Worm (Caenorhabditis elegans): ENCODE measurements around the gene frpr-17.

The frpr-17 gene

ce11 chrX:14399035-14399434 lies 6.9 kb upstream of the frpr-17 start:
- no peak for TF ChIP-seq mxl-3 (GFP tag; optimal IDR thresholded peaks at IDR 0.05)
- TF ChIP-seq nhr-237 (tag; optimal IDR thresholded peaks at IDR 0.05) = no peak
- no peak for TF ChIP-seq gei-8 (GFP tag; optimal IDR thresholded peaks at IDR 0.05)
- no peak for TF ChIP-seq ZK337.2 (GFP tag; IDR thresholded peaks at IDR 0.05)
- no peak for TF ChIP-seq unc-39 (tag; optimal IDR thresholded peaks at IDR 0.05)
- TF ChIP-seq aly-2 (tag; optimal IDR thresholded peaks at IDR 0.05) = no peak
- peak in 1 of 2 experiments; percentile 84 for TF ChIP-seq unc-62 (GFP tag; optimal IDR thresholded peaks at IDR 0.05 in 1 of 2)
- no peak for TF ChIP-seq unc-62 (tag; optimal IDR thresholded peaks at IDR 0.05)

DNA sequence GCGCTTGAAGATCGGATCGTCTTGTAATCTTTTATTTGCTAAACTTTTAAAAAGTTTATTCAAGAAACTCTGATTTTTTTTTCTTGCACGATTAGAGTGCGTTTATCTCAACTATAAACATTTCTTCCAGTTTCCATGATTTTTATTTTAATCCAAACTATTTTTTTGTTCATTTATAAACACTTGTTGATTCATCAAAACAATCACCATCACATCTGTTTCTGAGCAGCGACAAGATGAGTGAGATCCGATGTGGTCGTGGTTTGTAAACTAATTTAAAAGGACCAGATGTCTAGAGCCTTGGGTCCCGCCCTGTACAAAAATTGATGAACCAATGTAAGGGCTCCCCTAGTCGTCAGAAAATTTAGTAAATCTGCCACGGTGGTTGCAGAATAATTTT lies 4.7 kb upstream of the frpr-17 start:
- TF ChIP-seq attf-4 (tag; optimal IDR thresholded peaks at IDR 0.05) (no peak), aha-1 (tag) (peak; percentile 95)

DNA sequence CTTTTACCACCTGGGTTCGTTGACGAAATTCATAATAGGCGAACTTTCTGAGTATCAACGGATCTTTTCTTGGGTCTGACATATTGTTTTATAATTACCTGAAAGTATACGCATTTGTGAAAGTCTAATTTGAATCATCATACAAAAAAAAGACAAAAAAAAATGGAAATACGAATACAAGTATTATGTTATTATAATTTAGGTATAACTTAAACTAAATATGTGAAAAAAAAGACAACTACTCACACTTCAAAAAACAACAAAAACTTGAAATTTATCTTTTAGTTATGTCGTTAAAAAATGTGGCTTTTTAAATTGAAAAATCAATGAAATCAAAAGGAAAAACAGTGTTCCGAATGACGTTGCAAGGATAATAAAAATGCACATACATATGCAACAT lies 6.9 kb downstream of the frpr-17 start, which contains the start of gene fbxa-179:
TSS of gene fbxa-179 (minus strand) at position 101 of the 400 bp plus-strand sequence.
- no peak for TF ChIP-seq lin-1 (GFP tag; IDR thresholded peaks at IDR 0.05)
- TF ChIP-seq zfp-2 (tag; optimal IDR thresholded peaks at IDR 0.05) = no peak
- TF ChIP-seq unc-62 (GFP tag; optimal IDR thresholded peaks at IDR 0.05 in 1 of 2) = no peak
- no peak for TF ChIP-seq unc-62 (tag; optimal IDR thresholded peaks at IDR 0.05)
- TF ChIP-seq dmd-6 (GFP tag; IDR thresholded peaks at IDR 0.05) = no peak
- no peak for TF ChIP-seq mep-1 (tag; optimal IDR thresholded peaks at IDR 0.05)
- no peak for TF ChIP-seq T20F7.1 (GFP tag; optimal IDR thresholded peaks at IDR 0.05)
- no peak for TF ChIP-seq nhr-76 (tag; optimal IDR thresholded peaks at IDR 0.05)
- no peak for TF ChIP-seq T26A8.4 (GFP tag; IDR thresholded peaks at IDR 0.05)
- TF ChIP-seq daf-8 (GFP tag; IDR thresholded peaks at IDR 0.05) = no peak
- no peak for TF ChIP-seq php-3 (GFP tag; IDR thresholded peaks at IDR 0.05)
- TF ChIP-seq ZK546.5 (tag; optimal IDR thresholded peaks at IDR 0.05) = no peak

DNA sequence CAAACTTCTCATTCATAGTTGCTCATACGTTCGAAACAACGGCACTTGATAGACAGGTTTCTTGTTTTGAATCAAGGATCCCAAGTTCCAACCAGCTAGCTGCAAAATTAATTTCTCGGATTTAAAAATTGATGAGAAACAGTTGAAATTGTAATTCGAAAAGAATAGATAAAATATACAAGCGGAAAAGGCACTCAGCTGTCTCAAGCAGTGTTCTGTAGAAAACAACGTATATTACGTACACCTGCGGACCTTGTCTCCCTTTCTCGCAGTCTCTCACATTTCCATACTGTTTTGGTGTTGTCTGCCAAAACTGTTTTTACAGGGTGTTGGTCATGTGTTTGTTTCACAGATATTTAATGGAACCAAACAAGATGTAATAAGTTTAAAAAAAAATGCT lies 9.7 kb downstream of the frpr-17 start, which contains the start of gene F23D12.10:
TSS of gene F23D12.10 (minus strand) at position 101 of the 400 bp plus-strand sequence.
- TF ChIP-seq hlh-30 (tag; optimal IDR thresholded peaks at IDR 0.05; ENCODE audit: insufficient read depth) (no peak), nhr-237 (tag; optimal IDR thresholded peaks at IDR 0.05) (no peak), ceh-82 (tag; optimal IDR thresholded peaks at IDR 0.05) (no peak), zip-2 (tag; optimal IDR thresholded peaks at IDR 0.05) (no peak), duxl-1 (tag; optimal IDR thresholded peaks at IDR 0.05; ENCODE audit: poor library complexity) (no peak), skn-1 (tag; optimal IDR thresholded peaks at IDR 0.05) (no peak), mxl-2 (GFP tag; conservative IDR thresholded peaks at IDR 0.05) (no peak), lin-13 (GFP tag; optimal IDR thresholded peaks at IDR 0.05) (no peak), nhr-25 (tag; optimal IDR thresholded peaks at IDR 0.05; ENCODE audit: borderline replicate concordance, insufficient read depth) (no peak), Y48G9A.11 (GFP tag; IDR thresholded peaks at IDR 0.05) (no peak), vab-7 (GFP tag; IDR thresholded peaks at IDR 0.05) (no peak), dmd-8 (GFP tag; IDR thresholded peaks at IDR 0.05) (no peak), aha-1 (tag) (no peak), F44E2.7 (GFP tag; IDR thresholded peaks at IDR 0.05) (no peak), set-16 (GFP tag; IDR thresholded peaks at IDR 0.05) (no peak), mxl-3 (GFP tag; optimal IDR thresholded peaks at IDR 0.05) (no peak), mes-2 (tag; optimal IDR thresholded peaks at IDR 0.05; ENCODE audit: poor library complexity, severe bottlenecking) (no peak)

DNA sequence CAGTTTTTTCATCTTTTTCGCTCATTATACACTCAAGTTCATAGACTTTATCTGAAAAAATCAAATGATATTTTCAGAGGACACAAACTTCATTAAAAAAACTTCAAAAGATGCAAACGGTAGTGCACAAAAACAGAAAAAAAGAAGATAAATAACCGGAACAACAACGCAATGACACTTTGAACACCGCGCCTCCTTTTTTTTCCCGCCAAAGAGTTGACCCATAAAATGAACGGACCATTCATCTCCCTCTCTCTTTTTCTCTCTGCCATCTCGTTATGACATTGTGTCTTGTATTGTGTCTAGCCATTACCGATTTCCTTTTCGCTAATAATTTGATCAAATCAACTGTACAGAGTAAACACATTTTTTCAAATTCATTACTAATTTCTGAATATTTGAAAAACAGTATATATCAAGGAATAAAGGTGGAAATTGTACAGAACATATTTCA lies 15.6 kb downstream of the frpr-17 start, which contains the start of gene F23D12.2:
TSS of gene F23D12.2 (minus strand) at position 51 of the 454 bp plus-strand sequence.
- TF ChIP-seq madf-9 (GFP tag; conservative IDR thresholded peaks at IDR 0.05) (no peak), tra-1 (GFP tag; IDR thresholded peaks at IDR 0.05) (no peak), unc-62 (GFP tag; optimal IDR thresholded peaks at IDR 0.05 in 1 of 2) (peak in 1 of 2 experiments; percentile 62), unc-62 (tag; optimal IDR thresholded peaks at IDR 0.05) (no peak), zfp-3 (GFP tag; conservative IDR thresholded peaks at IDR 0.05) (no peak)

All from whole organism, L4 larva.